Worm (Caenorhabditis elegans) whole organism, L2 larva: ENCODE data around the gene pod-1.

Experiments
- C34F6.9 ChIP-seq: fragments of 150-350 bp; optimal IDR thresholded peaks from 2 replicates; lab custom pipeline; 2014; ENCODE audit warnings: missing biosample characterization, missing genetic modification characterization
- F13H6.1 ChIP-seq: sonication (generic microtip); optimal IDR thresholded peaks from 2 replicates; lab custom pipeline; 2016; ENCODE audit warnings: missing genetic modification characterization, missing compliant biosample characterization
- ZK546.5 ChIP-seq: sonication (generic microtip); optimal IDR thresholded peaks from 2 replicates; lab custom pipeline; 2017; ENCODE audit warnings: missing biosample characterization, missing genetic modification characterization
- ama-1 ChIP-seq: fragments of 150-350 bp; optimal IDR thresholded peaks from 2 replicates; lab custom pipeline; 2018; ENCODE audit warnings: inconsistent platforms
- ceh-16 ChIP-seq: fragments of 150-350 bp; optimal IDR thresholded peaks from 2 replicates; lab custom pipeline; 2014; ENCODE audit warnings: missing biosample characterization, missing genetic modification characterization
- dmd-4 ChIP-seq: sonication (generic microtip); optimal IDR thresholded peaks from 2 replicates; lab custom pipeline; 2017; ENCODE audit warnings: missing biosample characterization, missing genetic modification characterization
- egl-27 ChIP-seq: sonication (generic microtip); optimal IDR thresholded peaks from 3 replicates; lab custom pipeline; 2017; ENCODE audit warnings: missing biosample characterization, missing genetic modification reagents, missing genetic modification characterization
- mdl-1 ChIP-seq, 2 experiments: fragments of 150-350 bp in 1 of 2; sonication (generic microtip) in 1 of 2; optimal IDR thresholded peaks; 2 replicates each; lab custom pipeline; 2017; ENCODE audit warnings: missing biosample characterization in 2 of 2, missing genetic modification characterization in 2 of 2
- unc-62 ChIP-seq: fragments of 150-350 bp; optimal IDR thresholded peaks from 2 replicates; lab custom pipeline; 2014; ENCODE audit warnings: missing biosample characterization, missing genetic modification reagents, missing genetic modification characterization
- zag-1 ChIP-seq: fragments of 150-350 bp; optimal IDR thresholded peaks from 2 replicates; lab custom pipeline; 2014; ENCODE audit warnings: missing biosample characterization, missing genetic modification characterization

DNA sequence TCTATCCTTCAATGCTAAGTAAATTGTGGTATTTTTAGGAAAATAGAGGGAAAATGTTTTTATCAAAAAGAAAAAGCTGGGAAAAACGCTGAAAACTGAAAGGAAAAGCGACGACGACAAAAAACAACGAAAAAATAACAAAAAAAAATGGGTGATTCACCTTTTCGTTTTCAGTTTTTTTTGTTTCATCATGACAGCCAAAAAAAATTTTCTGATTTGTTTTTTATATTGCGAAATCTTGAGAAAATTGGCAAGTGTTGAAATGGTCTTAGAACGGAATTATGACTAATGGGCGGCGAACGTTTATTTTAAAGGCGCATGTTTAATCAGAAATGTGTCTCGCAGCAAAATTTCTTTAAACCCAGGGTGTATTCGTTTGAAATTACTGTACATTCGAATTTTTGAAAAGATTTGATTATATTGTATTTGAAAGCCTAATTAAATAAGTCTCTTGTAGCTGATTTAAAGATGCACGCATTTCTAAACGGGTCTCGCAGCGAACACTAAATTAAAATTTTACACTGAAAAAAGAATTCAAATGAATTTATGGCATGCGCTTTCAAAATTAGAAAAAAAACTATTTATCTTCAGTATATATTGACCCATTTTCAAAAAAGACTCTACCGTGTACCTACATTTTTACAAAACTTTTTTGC is 11.9 kb upstream of the pod-1 start:
- TF ChIP-seq unc-62 (GFP tag; lab: Kevin White, UChicago) (no peak), dmd-4 (tag; lab: Kevin White, UChicago) (no peak), F13H6.1 (no peak), zag-1 (tag; lab: Kevin White, UChicago) (no peak), ama-1 (no peak), mdl-1 (tag; optimal IDR thresholded peaks at IDR 0.05; lab: Kevin White, UChicago) (no peak), egl-27 (tag; lab: Kevin White, UChicago) (no peak), ZK546.5 (tag; lab: Kevin White, UChicago) (no peak), C34F6.9 (tag; lab: Kevin White, UChicago) (no peak), ceh-16 (tag; lab: Kevin White, UChicago) (no peak)
